Worm (Caenorhabditis elegans) whole organism, L3 larva: ENCODE data around the gene F59F5.7.

ENCODE experiments used
- R02D3.7 ChIP-seq: fragments of 150-350 bp; optimal IDR thresholded peaks from 2 replicates; lab custom pipeline; 2014; ENCODE audit warnings: missing biosample characterization, missing genetic modification characterization
- ZK546.5 ChIP-seq: sonication (generic microtip); optimal IDR thresholded peaks from 2 replicates; lab custom pipeline; 2017; ENCODE audit warnings: missing biosample characterization, missing genetic modification characterization
- ama-1 ChIP-seq: fragments of 150-350 bp; optimal IDR thresholded peaks from 2 replicates; lab custom pipeline; 2018
- ceh-16 ChIP-seq: sonication (generic microtip); optimal IDR thresholded peaks from 2 replicates; lab custom pipeline; 2017; ENCODE audit warnings: missing biosample characterization, missing genetic modification characterization
- ceh-9 ChIP-seq: sonication (generic microtip); optimal IDR thresholded peaks from 2 replicates; lab custom pipeline; 2018; ENCODE audit warnings: missing biosample characterization, missing genetic modification characterization
- daf-12 ChIP-seq: fragments of 150-350 bp; optimal IDR thresholded peaks from 2 replicates; lab custom pipeline; 2014; ENCODE audit warnings: missing biosample characterization, missing genetic modification reagents, missing genetic modification characterization
- egl-27 ChIP-seq: sonication (generic microtip); optimal IDR thresholded peaks from 4 replicates; lab custom pipeline; 2017; ENCODE audit warnings: missing biosample characterization, missing genetic modification reagents, missing genetic modification characterization
- elt-1 ChIP-seq: fragments of 150-350 bp; optimal IDR thresholded peaks from 2 replicates; lab custom pipeline; 2014; ENCODE audit warnings: missing biosample characterization, missing genetic modification characterization
- elt-2 ChIP-seq: sonication (generic microtip); optimal IDR thresholded peaks from 2 replicates; lab custom pipeline; 2016; ENCODE audit warnings: missing genetic modification reagents, mild to moderate bottlenecking, missing genetic modification characterization, missing compliant biosample characterization
- elt-3 ChIP-seq, 3 experiments: fragments of 150-350 bp in 1 of 3; sonication (generic microtip) in 2 of 3; optimal IDR thresholded peaks; 2 replicates in 2 of 3; 4 replicates in 1 of 3; lab custom pipeline; 2014 to 2017; ENCODE audit warnings: missing biosample characterization in 3 of 3, missing genetic modification characterization in 3 of 3
- eor-1 ChIP-seq, 2 experiments: fragments of 150-350 bp; optimal IDR thresholded peaks; 2 replicates each; lab custom pipeline; 2014 to 2018; ENCODE audit warnings: missing biosample characterization in 2 of 2, missing genetic modification characterization in 2 of 2
- fkh-10 ChIP-seq: sonication (generic microtip); optimal IDR thresholded peaks from 2 replicates; lab custom pipeline; 2017; ENCODE audit warnings: missing biosample characterization, missing genetic modification reagents, missing genetic modification characterization
- fkh-2 ChIP-seq: fragments of 150-350 bp; optimal IDR thresholded peaks from 2 replicates; lab custom pipeline; 2014; ENCODE audit warnings: missing biosample characterization, missing genetic modification reagents, missing genetic modification characterization
- fos-1 ChIP-seq: fragments of 150-350 bp; optimal IDR thresholded peaks from 2 replicates; lab custom pipeline; 2014; ENCODE audit warnings: missing biosample characterization, missing genetic modification characterization
- hmg-11 ChIP-seq: sonication (generic microtip); optimal IDR thresholded peaks from 2 replicates; lab custom pipeline; 2016; ENCODE audit warnings: missing genetic modification characterization, missing compliant biosample characterization
- lin-15B ChIP-seq: fragments of 150-350 bp; optimal IDR thresholded peaks from 2 replicates; lab custom pipeline; 2014; ENCODE audit warnings: missing biosample characterization, missing genetic modification characterization
- lin-39 ChIP-seq: fragments of 150-350 bp; optimal IDR thresholded peaks from 2 replicates; lab custom pipeline; 2018; ENCODE audit warnings: missing biosample characterization, missing genetic modification reagents, missing genetic modification characterization
- lsy-12 ChIP-seq: sonication (generic microtip); optimal IDR thresholded peaks from 2 replicates; lab custom pipeline; 2016; ENCODE audit warnings: mild to moderate bottlenecking, missing genetic modification characterization, missing compliant biosample characterization
- mdl-1 ChIP-seq: fragments of 150-350 bp; optimal IDR thresholded peaks from 2 replicates; lab custom pipeline; 2014; ENCODE audit warnings: missing biosample characterization, missing genetic modification characterization
- nfya-1 ChIP-seq: sonication (generic microtip); optimal IDR thresholded peaks from 2 replicates; lab custom pipeline; 2017; ENCODE audit warnings: missing genetic modification characterization, mild to moderate bottlenecking, missing compliant biosample characterization, antibody characterized with exemption, moderate library complexity; ENCODE audit not compliant: insufficient read depth
- nhr-11 ChIP-seq: fragments of 150-350 bp; optimal IDR thresholded peaks from 2 replicates; lab custom pipeline; 2014; ENCODE audit warnings: missing biosample characterization, missing genetic modification characterization
- nhr-12 ChIP-seq: fragments of 150-350 bp; optimal IDR thresholded peaks from 2 replicates; lab custom pipeline; 2014; ENCODE audit warnings: missing biosample characterization, missing genetic modification characterization
- nhr-23 ChIP-seq: fragments of 150-350 bp; optimal IDR thresholded peaks from 2 replicates; lab custom pipeline; 2014; ENCODE audit warnings: missing biosample characterization, missing genetic modification reagents, missing genetic modification characterization
- nhr-237 ChIP-seq: fragments of 150-350 bp; optimal IDR thresholded peaks from 2 replicates; lab custom pipeline; 2014; ENCODE audit warnings: missing biosample characterization, missing genetic modification characterization
- nhr-25 ChIP-seq: sonication (generic microtip); optimal IDR thresholded peaks from 2 replicates; lab custom pipeline; 2017; ENCODE audit warnings: missing biosample characterization, missing genetic modification characterization
- nhr-43 ChIP-seq: sonication (generic microtip); optimal IDR thresholded peaks from 2 replicates; lab custom pipeline; 2016; ENCODE audit warnings: mild to moderate bottlenecking, missing genetic modification characterization, missing compliant biosample characterization; ENCODE audit not compliant: poor library complexity, severe bottlenecking
- nhr-67 ChIP-seq: fragments of 150-350 bp; optimal IDR thresholded peaks from 2 replicates; lab custom pipeline; 2014; ENCODE audit warnings: missing biosample characterization, missing genetic modification characterization
- nhr-76 ChIP-seq: fragments of 150-350 bp; sonication (generic microtip); optimal IDR thresholded peaks from 5 replicates; lab custom pipeline; 2014; ENCODE audit warnings: missing biosample characterization, missing genetic modification characterization
- nhr-77 ChIP-seq: fragments of 150-350 bp; optimal IDR thresholded peaks from 2 replicates; lab custom pipeline; 2014; ENCODE audit warnings: missing biosample characterization, missing genetic modification characterization
- pha-4 ChIP-seq: fragments of 150-350 bp; optimal IDR thresholded peaks from 2 replicates; lab custom pipeline; 2014; ENCODE audit warnings: missing biosample characterization, missing genetic modification reagents, missing genetic modification characterization
- pqm-1 ChIP-seq: fragments of 150-350 bp; optimal IDR thresholded peaks from 2 replicates; lab custom pipeline; 2017; ENCODE audit warnings: missing biosample characterization, missing genetic modification characterization, inconsistent platforms
- sea-2 ChIP-seq: fragments of 150-350 bp; sonication (generic microtip); optimal IDR thresholded peaks from 4 replicates; lab custom pipeline; 2014; ENCODE audit warnings: missing biosample characterization, missing genetic modification reagents, missing genetic modification characterization
- skn-1 ChIP-seq: fragments of 150-350 bp; optimal IDR thresholded peaks from 2 replicates; lab custom pipeline; 2014; ENCODE audit warnings: missing biosample characterization, missing genetic modification characterization
- snpc-4 ChIP-seq: fragments of 150-350 bp; optimal IDR thresholded peaks from 2 replicates; lab custom pipeline; 2014; ENCODE audit warnings: missing biosample characterization, missing genetic modification characterization
- tbx-2 ChIP-seq: sonication (generic microtip); optimal IDR thresholded peaks from 2 replicates; lab custom pipeline; 2016; ENCODE audit warnings: mild to moderate bottlenecking, missing genetic modification characterization, missing compliant biosample characterization
- zag-1 ChIP-seq: fragments of 150-350 bp; optimal IDR thresholded peaks from 2 replicates; lab custom pipeline; 2014; ENCODE audit warnings: missing biosample characterization, missing genetic modification characterization
- ztf-11 ChIP-seq: fragments of 150-350 bp; optimal IDR thresholded peaks from 2 replicates; lab custom pipeline; 2014; ENCODE audit warnings: missing biosample characterization, missing genetic modification characterization

Gene F59F5.7

DNA sequence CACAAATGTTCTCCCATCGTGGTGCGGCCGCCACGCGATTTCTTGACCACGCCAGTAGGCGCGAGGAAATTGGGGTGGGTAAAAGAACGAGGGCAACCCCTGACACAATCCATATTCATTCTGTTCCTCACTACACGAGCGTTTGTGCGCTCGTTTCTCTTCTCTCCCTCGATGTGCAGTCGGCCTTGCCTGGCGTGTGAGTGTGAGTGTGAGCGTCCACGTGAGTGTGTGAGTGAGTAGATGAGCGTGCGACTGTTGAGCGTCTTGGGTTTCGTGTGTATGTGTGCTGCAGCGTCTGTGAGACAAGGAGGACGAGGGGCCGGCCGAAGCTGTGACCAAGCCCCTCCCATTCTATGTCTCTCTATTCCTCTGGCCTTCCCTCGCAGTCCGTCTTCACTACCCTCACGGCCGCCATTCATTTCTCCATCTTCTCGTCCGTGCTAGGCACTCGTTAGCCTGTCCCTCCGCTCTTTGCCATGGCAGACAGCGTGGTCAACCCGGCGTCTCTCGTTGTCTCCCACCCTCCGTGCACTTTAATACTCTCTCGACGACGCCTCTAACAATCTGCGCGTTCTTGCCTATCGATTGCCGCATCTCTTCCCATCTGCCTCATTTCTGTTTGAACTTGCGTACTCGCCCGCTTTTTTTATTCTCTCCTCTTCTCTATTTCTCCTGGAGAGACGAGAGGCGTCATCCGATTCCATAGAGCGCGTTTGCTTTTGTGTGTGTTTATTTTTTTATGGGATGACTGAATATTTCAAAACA is 9.3 kb downstream of the F59F5.7 start (continued):
- TF ChIP-seq nhr-77 (tag; lab: Kevin White, UChicago) (peak; percentile 71), nhr-12 (no peak), ama-1 (lab: Kevin White, UChicago) (peak; percentile 79), ceh-9 (tag; lab: Kevin White, UChicago) (no peak)

ce11 chrX:10569185-10569584 is 9.9 kb downstream of the F59F5.7 start, which contains the start of gene bet-2:
Gene bet-2, plus strand, starts transcription at chrX:10569273.
- TF ChIP-seq daf-12 = no peak
- TF ChIP-seq egl-27 (tag; lab: Kevin White, UChicago) = no peak
- TF ChIP-seq nhr-237 (tag; lab: Kevin White, UChicago) = no peak
- TF ChIP-seq mdl-1 (tag; lab: Kevin White, UChicago) = no peak
- no peak for TF ChIP-seq zag-1

ce11 chrX:10576410-10576809 is 17.1 kb downstream of the F59F5.7 start:
- no peak for TF ChIP-seq fkh-10 (GFP tag; lab: Kevin White, UChicago)
- TF ChIP-seq nhr-76 (tag; lab: Kevin White, UChicago) = peak; percentile 20
- TF ChIP-seq nhr-11 (tag; lab: Kevin White, UChicago) = no peak
- peak in 1 of 3 experiments; percentile 73 for TF ChIP-seq elt-3 (tag; optimal IDR thresholded peaks at IDR 0.05; lab: Kevin White, UChicago)
- TF ChIP-seq hmg-11 = no peak
- TF ChIP-seq nhr-43 (tag; lab: Kevin White, UChicago) = peak; percentile 29
- peak; percentile 35 for TF ChIP-seq nfya-1 (tag; lab: Kevin White, UChicago)
- no peak for TF ChIP-seq nhr-67
- TF ChIP-seq lin-15B (tag; lab: Kevin White, UChicago) = peak; percentile 75
- TF ChIP-seq zag-1 = no peak
- no peak for TF ChIP-seq fos-1 (tag; lab: Kevin White, UChicago)
- no peak for TF ChIP-seq tbx-2 (tag; lab: Kevin White, UChicago)
- TF ChIP-seq snpc-4 (tag; lab: Kevin White, UChicago) = peak; percentile 44
- peak; percentile 22 for TF ChIP-seq elt-2 (tag; lab: Kevin White, UChicago)
- TF ChIP-seq R02D3.7 (tag; lab: Kevin White, UChicago) = peak; percentile 41
- peak; percentile 90 for TF ChIP-seq pha-4 (tag; lab: Kevin White, UChicago)
- TF ChIP-seq egl-27 (tag; lab: Kevin White, UChicago) = peak; percentile 37
- no peak for TF ChIP-seq ceh-9 (tag; lab: Kevin White, UChicago)
- TF ChIP-seq nhr-23 (tag; lab: Kevin White, UChicago) = peak; percentile 90
- TF ChIP-seq fkh-2 (tag; lab: Kevin White, UChicago) = no peak
- TF ChIP-seq pqm-1 (tag; lab: Kevin White, UChicago) = peak; percentile 8
- no peak for TF ChIP-seq sea-2 (GFP tag; lab: Kevin White, UChicago)
- peak; percentile 52 for TF ChIP-seq skn-1 (tag; lab: Kevin White, UChicago)
- TF ChIP-seq lsy-12 (tag; lab: Kevin White, UChicago) = no peak
- no peak for TF ChIP-seq ztf-11 (tag; lab: Kevin White, UChicago)
- no peak for TF ChIP-seq nhr-77 (tag; lab: Kevin White, UChicago)
- peak; percentile 95 for TF ChIP-seq nhr-25 (tag; lab: Kevin White, UChicago)

DNA sequence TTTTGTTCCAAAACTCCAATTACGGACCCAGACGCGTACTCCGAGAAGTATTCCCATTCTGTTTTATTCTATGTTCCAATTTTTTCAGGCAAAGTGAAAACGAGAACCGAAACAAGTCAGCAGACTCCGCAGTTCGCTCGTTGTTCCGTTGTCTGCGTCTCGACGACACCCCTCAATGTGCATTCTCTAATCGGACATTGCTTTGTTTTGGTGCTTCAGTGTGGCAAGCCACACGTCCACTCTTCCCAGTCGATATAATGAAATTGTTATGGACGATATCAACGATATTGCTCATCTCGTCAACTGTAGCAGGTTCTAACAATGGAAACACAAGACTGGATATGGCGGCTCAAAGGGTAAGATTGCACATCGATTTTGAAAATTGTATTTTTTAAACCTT is 17.6 kb downstream of the F59F5.7 start, which contains the start of gene nhx-5:
Gene nhx-5, plus strand, starts transcription at position 82 of the 400 bp plus-strand sequence.
- TF ChIP-seq lin-39 (peak; percentile 53), nfya-1 (tag; lab: Kevin White, UChicago) (no peak), hmg-11 (no peak)

DNA sequence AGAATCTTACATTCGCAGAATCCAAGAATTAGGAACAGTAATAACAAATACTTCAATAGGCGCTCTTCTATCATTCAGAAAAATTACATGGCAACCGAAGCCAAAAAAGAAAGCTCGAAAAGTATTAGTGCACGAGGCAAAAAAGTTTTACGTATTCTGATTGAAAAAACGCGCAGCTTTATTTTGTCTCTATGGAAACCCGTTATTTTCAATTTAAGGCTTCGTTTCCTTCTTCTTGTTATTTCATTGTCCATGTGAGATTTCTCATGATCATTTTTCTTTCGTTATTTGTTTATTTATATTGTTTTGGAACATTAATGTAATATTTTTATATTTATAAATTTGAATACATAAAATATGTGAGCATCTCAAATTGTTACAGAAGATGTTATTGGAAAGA is 30.2 kb downstream of the F59F5.7 start, which contains the start of gene F57C7.4:
Gene F57C7.4, minus strand, starts transcription at position 101 of the 400 bp plus-strand sequence.
- TF ChIP-seq nhr-23 (tag; lab: Kevin White, UChicago) (no peak), fkh-10 (GFP tag; lab: Kevin White, UChicago) (no peak), elt-1 (no peak), ceh-16 (no peak), nhr-43 (tag; lab: Kevin White, UChicago) (no peak), snpc-4 (tag; lab: Kevin White, UChicago) (no peak), nhr-237 (tag; lab: Kevin White, UChicago) (no peak), ZK546.5 (no peak), elt-3 (tag; optimal IDR thresholded peaks at IDR 0.05; lab: Kevin White, UChicago) (no peak), eor-1 (tag; optimal IDR thresholded peaks at IDR 0.05; lab: Kevin White, UChicago) (no peak), nhr-25 (tag; lab: Kevin White, UChicago) (no peak), egl-27 (tag; lab: Kevin White, UChicago) (no peak)
